Worm (Caenorhabditis elegans): ENCODE results near the gene sre-9.

Gene sre-9

ce11 chrV:3921635-3922034 lies 26.9 kb downstream of the sre-9 start, which contains the start of gene srx-65:
srx-65 (plus strand) TSS chrV:3921935.
- no peak for TF ChIP-seq fos-1 (tag; optimal IDR thresholded peaks at IDR 0.05)
- no peak for TF ChIP-seq elt-2 (tag; optimal IDR thresholded peaks at IDR 0.05)
- TF ChIP-seq ZK546.5 (tag; optimal IDR thresholded peaks at IDR 0.05), result no peak
- TF ChIP-seq nhr-23 (tag; optimal IDR thresholded peaks at IDR 0.05), result no peak
- no peak for TF ChIP-seq ztf-11 (tag; optimal IDR thresholded peaks at IDR 0.05)
- no peak for TF ChIP-seq elt-3 (tag; optimal IDR thresholded peaks at IDR 0.05)
- no peak for TF ChIP-seq mml-1 (tag; optimal IDR thresholded peaks at IDR 0.05)
- TF ChIP-seq eor-1 (tag; optimal IDR thresholded peaks at IDR 0.05), result no peak
- no peak for TF ChIP-seq nhr-43 (tag; optimal IDR thresholded peaks at IDR 0.05; ENCODE audit: poor library complexity, severe bottlenecking)
- no peak for TF ChIP-seq hmg-11 (tag; optimal IDR thresholded peaks at IDR 0.05)

DNA sequence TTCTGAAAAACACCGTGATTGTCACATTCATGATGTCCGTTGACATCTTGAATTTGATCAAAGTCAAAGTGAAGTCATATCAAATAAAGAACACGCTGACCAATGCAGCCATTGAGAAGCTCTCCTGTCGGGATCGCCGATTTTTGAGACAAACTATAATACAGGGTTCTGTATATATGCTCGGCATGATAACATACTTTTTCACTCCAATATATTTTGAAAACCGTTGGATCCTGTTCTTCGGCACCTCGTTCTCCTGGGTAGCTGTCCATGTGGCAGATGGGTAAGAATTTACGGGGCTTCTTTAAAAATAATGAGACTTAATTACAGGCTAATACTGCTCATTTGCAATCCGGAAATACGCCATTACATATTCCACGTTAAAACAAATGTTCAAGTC lies 27.8 kb downstream of the sre-9 start:
- TF ChIP-seq nhr-67 (tag; optimal IDR thresholded peaks at IDR 0.05) (no peak), elt-2 (tag; optimal IDR thresholded peaks at IDR 0.05) (no peak), egl-5 (tag; optimal IDR thresholded peaks at IDR 0.05) (no peak), nhr-28 (tag; optimal IDR thresholded peaks at IDR 0.05) (no peak), ceh-16 (tag; optimal IDR thresholded peaks at IDR 0.05) (no peak), ceh-82 (tag; optimal IDR thresholded peaks at IDR 0.05) (no peak), ztf-11 (tag; optimal IDR thresholded peaks at IDR 0.05) (no peak), nhr-43 (tag; optimal IDR thresholded peaks at IDR 0.05; ENCODE audit: poor library complexity, severe bottlenecking) (no peak), tbx-2 (tag; optimal IDR thresholded peaks at IDR 0.05) (no peak), unc-39 (tag; optimal IDR thresholded peaks at IDR 0.05) (no peak), skn-1 (tag; optimal IDR thresholded peaks at IDR 0.05) (no peak), zag-1 (tag; optimal IDR thresholded peaks at IDR 0.05) (no peak), pha-4 (tag; optimal IDR thresholded peaks at IDR 0.05) (no peak), unc-62 (GFP tag; optimal IDR thresholded peaks at IDR 0.05) (no peak), daf-12 (tag; optimal IDR thresholded peaks at IDR 0.05) (no peak), nhr-12 (tag; optimal IDR thresholded peaks at IDR 0.05) (no peak)

DNA sequence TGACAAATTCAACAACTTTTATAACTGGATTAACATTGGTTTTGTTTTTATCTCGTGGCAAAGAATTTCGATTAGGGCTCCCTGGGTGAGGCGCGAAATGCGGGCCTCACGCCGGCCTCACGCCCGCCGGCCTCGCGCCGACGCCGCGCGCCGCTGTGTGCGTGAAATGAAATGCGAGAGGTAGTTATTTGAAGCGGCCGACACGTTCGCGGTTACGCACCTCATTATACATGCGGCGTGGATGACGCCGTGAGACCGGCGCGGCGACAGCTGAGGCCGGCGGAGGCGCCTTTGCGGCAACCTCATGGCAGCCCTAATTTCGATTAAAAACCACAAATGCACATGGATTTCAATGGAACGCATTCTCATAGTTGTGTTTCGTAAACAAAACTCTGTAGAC lies 32.8 kb downstream of the sre-9 start:
- TF ChIP-seq nhr-28 (tag; optimal IDR thresholded peaks at IDR 0.05), result no peak
- no peak for TF ChIP-seq egl-5 (tag; optimal IDR thresholded peaks at IDR 0.05)
- no peak for TF ChIP-seq unc-62 (GFP tag; optimal IDR thresholded peaks at IDR 0.05)
- no peak for TF ChIP-seq ceh-16 (tag; optimal IDR thresholded peaks at IDR 0.05)
- TF ChIP-seq nhr-76 (tag; optimal IDR thresholded peaks at IDR 0.05), result no peak
- no peak for TF ChIP-seq lin-15B (tag; optimal IDR thresholded peaks at IDR 0.05)

ce11 chrV:3929099-3929498 lies 34.3 kb downstream of the sre-9 start, which contains the start of gene srx-64:
srx-64 (plus strand) TSS chrV:3929399.
- TF ChIP-seq ama-1 (optimal IDR thresholded peaks at IDR 0.05) (no peak), ztf-4 (tag; optimal IDR thresholded peaks at IDR 0.05) (no peak), mml-1 (tag; optimal IDR thresholded peaks at IDR 0.05) (no peak), nhr-28 (tag; optimal IDR thresholded peaks at IDR 0.05) (no peak), mdl-1 (tag; optimal IDR thresholded peaks at IDR 0.05) (no peak), lsy-12 (tag; optimal IDR thresholded peaks at IDR 0.05) (no peak)

DNA sequence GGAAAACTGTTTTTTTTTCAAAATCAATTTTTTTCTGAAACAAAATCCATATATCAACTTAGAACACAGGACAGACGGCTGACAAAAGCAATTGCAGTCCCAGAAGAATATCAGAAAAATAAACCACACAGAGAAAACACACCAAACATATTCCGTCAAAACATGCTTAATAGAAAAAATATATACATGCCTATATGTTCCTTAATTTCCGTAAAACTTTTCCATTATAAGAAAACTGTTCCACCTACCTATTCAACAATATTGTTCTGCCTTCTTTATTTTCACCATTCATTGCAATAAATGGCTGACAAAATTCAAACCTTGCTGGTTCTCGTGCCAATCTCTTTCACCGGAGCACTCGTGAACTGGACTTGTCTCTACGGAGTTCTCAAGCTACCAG lies 36.6 kb downstream of the sre-9 start, which contains the start of gene srx-63:
srx-63 (plus strand) TSS at position 301 of the 400 bp plus-strand sequence.
- TF ChIP-seq R02D3.7 (tag; optimal IDR thresholded peaks at IDR 0.05), result no peak
- TF ChIP-seq ceh-82 (tag; optimal IDR thresholded peaks at IDR 0.05), result no peak
- TF ChIP-seq fkh-10 (GFP tag; optimal IDR thresholded peaks at IDR 0.05), result no peak
- no peak for TF ChIP-seq lsy-12 (tag; optimal IDR thresholded peaks at IDR 0.05)
- TF ChIP-seq ztf-4 (tag; optimal IDR thresholded peaks at IDR 0.05), result no peak
- no peak for TF ChIP-seq nhr-76 (tag; optimal IDR thresholded peaks at IDR 0.05)
- no peak for TF ChIP-seq nhr-28 (tag; optimal IDR thresholded peaks at IDR 0.05)
- TF ChIP-seq nfya-1 (tag; optimal IDR thresholded peaks at IDR 0.05; ENCODE audit: insufficient read depth), result no peak
- TF ChIP-seq mdl-1 (tag; optimal IDR thresholded peaks at IDR 0.05), result no peak
- no peak for TF ChIP-seq snpc-4 (tag; optimal IDR thresholded peaks at IDR 0.05)
- TF ChIP-seq ama-1 (optimal IDR thresholded peaks at IDR 0.05), result no peak

All from whole organism, L3 larva.